Fruit fly (Drosophila melanogaster) whole organism, prepupa: Measurements from ENCODE around the gene UQCR-14.
A peak's percentile ranks its signal among the peaks of the same experiment; 100 is the strongest.

Experiments used
- CG10631 ChIP-seq: fragments of 200-800 bp; sonication (Bioruptor generic); optimal IDR thresholded peaks from 2 replicates; lab custom pipeline; 2016; ENCODE audit warnings: missing biosample characterization, missing genetic modification characterization
- CG1621 ChIP-seq: fragments of 200-800 bp; sonication (Bioruptor generic); optimal IDR thresholded peaks from 3 replicates; lab custom pipeline; 2018; ENCODE audit warnings: missing biosample characterization, mild to moderate bottlenecking, missing genetic modification characterization
- CG31627 ChIP-seq: fragments of 200-800 bp; sonication (Bioruptor generic); optimal IDR thresholded peaks from 3 replicates; lab custom pipeline; 2016; ENCODE audit warnings: missing biosample characterization, missing genetic modification characterization
- CG6854 ChIP-seq: fragments of 200-800 bp; sonication (Bioruptor generic); optimal IDR thresholded peaks from 2 replicates; lab custom pipeline; 2017; ENCODE audit warnings: missing biosample characterization, mild to moderate bottlenecking, missing genetic modification characterization
- Eip78C ChIP-seq: fragments of 200-800 bp; sonication (Bioruptor generic); peaks from one replicate; lab custom pipeline; 2016; ENCODE audit warnings: missing biosample characterization, missing genetic modification characterization
- Hr39 ChIP-seq: fragments of 200-800 bp; sonication (Bioruptor generic); optimal IDR thresholded peaks from 2 replicates; lab custom pipeline; 2016; ENCODE audit warnings: missing biosample characterization, missing genetic modification characterization
- Lpt ChIP-seq: fragments of 200-800 bp; sonication (Bioruptor generic); optimal IDR thresholded peaks from 3 replicates; lab custom pipeline; 2016; ENCODE audit warnings: missing biosample characterization, missing genetic modification characterization
- Met ChIP-seq: fragments of 200-800 bp; sonication (Bioruptor generic); optimal IDR thresholded peaks from 3 replicates; lab custom pipeline; 2016; ENCODE audit warnings: missing biosample characterization, missing genetic modification characterization
- OdsH ChIP-seq: fragments of 200-800 bp; sonication (Bioruptor generic); optimal IDR thresholded peaks from 3 replicates; lab custom pipeline; 2016; ENCODE audit warnings: missing biosample characterization, missing genetic modification characterization
- Sox102F ChIP-seq: fragments of 200-800 bp; sonication (Bioruptor generic); optimal IDR thresholded peaks from 2 replicates; lab custom pipeline; 2016; ENCODE audit warnings: missing biosample characterization, mild to moderate bottlenecking, missing genetic modification characterization
- cyc ChIP-seq: fragments of 200-800 bp; sonication (Bioruptor generic); optimal IDR thresholded peaks from 3 replicates; lab custom pipeline; 2016; ENCODE audit warnings: missing biosample characterization, missing genetic modification characterization
- dac ChIP-seq: fragments of 200-800 bp; sonication (Bioruptor generic); optimal IDR thresholded peaks from 2 replicates; lab custom pipeline; 2017; ENCODE audit warnings: missing biosample characterization, mild to moderate bottlenecking, missing genetic modification characterization
- dsx ChIP-seq: fragments of 200-800 bp; optimal IDR thresholded peaks from 3 replicates; lab custom pipeline; 2019; ENCODE audit warnings: missing biosample characterization, mild to moderate bottlenecking, missing genetic modification characterization, moderate library complexity; ENCODE audit not compliant: poor library complexity, severe bottlenecking

dm6 chrX:16331562-16332233, 45.6 kb downstream of the UQCR-14 start:
- TF ChIP-seq Sox102F (GFP tag; lab: Kevin White, UChicago), result no peak
- no peak for TF ChIP-seq Lpt (GFP tag; lab: Kevin White, UChicago)
- TF ChIP-seq CG6854 (GFP tag; lab: Kevin White, UChicago), result no peak
- peak; percentile 59 for TF ChIP-seq Eip78C (GFP tag; lab: Kevin White, UChicago)
- TF ChIP-seq cyc (GFP tag; lab: Kevin White, UChicago), result no peak
- TF ChIP-seq dsx (GFP tag; lab: Kevin White, UChicago), result no peak
- no peak for TF ChIP-seq CG10631 (GFP tag; lab: Kevin White, UChicago)
- TF ChIP-seq CG31627 (GFP tag; lab: Kevin White, UChicago), result no peak
- no peak for TF ChIP-seq OdsH (GFP tag; lab: Kevin White, UChicago)
- no peak for TF ChIP-seq Hr39 (GFP tag; lab: Kevin White, UChicago)
- TF ChIP-seq CG1621, result no peak
- TF ChIP-seq Met (GFP tag; lab: Kevin White, UChicago), result no peak
- no peak for TF ChIP-seq dac (GFP tag; lab: Kevin White, UChicago)
